Fruit fly (Drosophila melanogaster) whole organism, prepupa: ENCODE data around the gene CG13639.

Experiments
- CG10631 ChIP-seq: fragments of 200-800 bp; sonication (Bioruptor generic); optimal IDR thresholded peaks from 2 replicates; lab custom pipeline; 2016; ENCODE audit warnings: missing biosample characterization, missing genetic modification characterization
- CG10669 ChIP-seq: fragments of 200-800 bp; sonication (Bioruptor generic); optimal IDR thresholded peaks from 3 replicates; lab custom pipeline; 2018; ENCODE audit warnings: missing biosample characterization, mild to moderate bottlenecking, missing genetic modification characterization, moderate library complexity
- CG11902 ChIP-seq: fragments of 200-800 bp; sonication (Bioruptor generic); optimal IDR thresholded peaks from 3 replicates; lab custom pipeline; 2016; ENCODE audit warnings: missing biosample characterization, missing genetic modification characterization
- CG1621 ChIP-seq: fragments of 200-800 bp; sonication (Bioruptor generic); optimal IDR thresholded peaks from 3 replicates; lab custom pipeline; 2018; ENCODE audit warnings: missing biosample characterization, mild to moderate bottlenecking, missing genetic modification characterization
- CG3032 ChIP-seq: fragments of 200-800 bp; optimal IDR thresholded peaks from 2 replicates; lab custom pipeline; 2019; ENCODE audit warnings: missing biosample characterization, mild to moderate bottlenecking, missing genetic modification characterization, moderate library complexity
- CG32006 ChIP-seq: fragments of 200-800 bp; sonication (Bioruptor generic); optimal IDR thresholded peaks from 3 replicates; lab custom pipeline; 2017; ENCODE audit warnings: missing biosample characterization, mild to moderate bottlenecking, missing genetic modification characterization
- CG34406 ChIP-seq: fragments of 200-800 bp; sonication (Bioruptor generic); optimal IDR thresholded peaks from 3 replicates; lab custom pipeline; 2016; ENCODE audit warnings: missing biosample characterization, missing genetic modification characterization
- CG6163 ChIP-seq: fragments of 200-800 bp; sonication (Bioruptor generic); IDR thresholded peaks from 3 replicates; pipeline ENCODE4 v1.3.6; 2022; ENCODE audit warnings: missing biosample characterization, missing genetic modification characterization
- CG6276 ChIP-seq: fragments of 200-800 bp; sonication (Bioruptor generic); optimal IDR thresholded peaks from 2 replicates; lab custom pipeline; 2017; ENCODE audit warnings: missing biosample characterization, mild to moderate bottlenecking, missing genetic modification characterization
- CG6792 ChIP-seq: fragments of 200-800 bp; sonication (Bioruptor generic); optimal IDR thresholded peaks from 3 replicates; lab custom pipeline; 2016; ENCODE audit warnings: missing biosample characterization, missing genetic modification characterization
- CG7368 ChIP-seq: fragments of 200-800 bp; sonication (Bioruptor generic); optimal IDR thresholded peaks from 3 replicates; lab custom pipeline; 2016; ENCODE audit warnings: missing biosample characterization, missing genetic modification characterization
- CG8119 ChIP-seq: fragments of 200-800 bp; sonication (Bioruptor generic); IDR thresholded peaks from 3 replicates; pipeline ENCODE4 v1.3.6; 2022; ENCODE audit warnings: missing biosample characterization, missing genetic modification characterization
- CG8319 ChIP-seq: fragments of 200-800 bp; sonication (Bioruptor generic); optimal IDR thresholded peaks from 3 replicates; lab custom pipeline; 2016; ENCODE audit warnings: missing biosample characterization, missing genetic modification characterization
- CG8632 ChIP-seq: fragments of 200-800 bp; sonication (Bioruptor generic); optimal IDR thresholded peaks from 3 replicates; lab custom pipeline; 2016; ENCODE audit warnings: missing biosample characterization, missing genetic modification characterization
- CG9139 ChIP-seq: fragments of 200-800 bp; sonication (Bioruptor generic); optimal IDR thresholded peaks from 3 replicates; lab custom pipeline; 2017; ENCODE audit warnings: missing biosample characterization, mild to moderate bottlenecking, missing genetic modification characterization
- Eip78C ChIP-seq: fragments of 200-800 bp; sonication (Bioruptor generic); peaks from one replicate; lab custom pipeline; 2016; ENCODE audit warnings: missing biosample characterization, missing genetic modification characterization
- Eip93F ChIP-seq: fragments of 200-800 bp; sonication (Bioruptor generic); optimal IDR thresholded peaks from 2 replicates; lab custom pipeline; 2016; ENCODE audit warnings: missing biosample characterization, mild to moderate bottlenecking, missing genetic modification characterization
- Ets21C ChIP-seq: fragments of 200-800 bp; sonication (Bioruptor generic); optimal IDR thresholded peaks from 3 replicates; lab custom pipeline; 2016; ENCODE audit warnings: missing biosample characterization, missing genetic modification characterization
- Gug ChIP-seq: fragments of 200-800 bp; sonication (Bioruptor generic); IDR thresholded peaks from 2 replicates; pipeline ENCODE4 v1.3.6; 2022; ENCODE audit warnings: missing biosample characterization, missing genetic modification characterization
- Hr38 ChIP-seq: sonication (Bioruptor generic); optimal IDR thresholded peaks from 2 replicates; lab custom pipeline; 2016; ENCODE audit warnings: missing biosample characterization, missing genetic modification characterization
- Hr39 ChIP-seq: fragments of 200-800 bp; sonication (Bioruptor generic); optimal IDR thresholded peaks from 2 replicates; lab custom pipeline; 2016; ENCODE audit warnings: missing biosample characterization, missing genetic modification characterization
- Hr4 ChIP-seq: fragments of 200-800 bp; sonication (Bioruptor generic); optimal IDR thresholded peaks from 3 replicates; lab custom pipeline; 2016; ENCODE audit warnings: missing biosample characterization, missing genetic modification characterization
- Met ChIP-seq: fragments of 200-800 bp; sonication (Bioruptor generic); optimal IDR thresholded peaks from 3 replicates; lab custom pipeline; 2016; ENCODE audit warnings: missing biosample characterization, missing genetic modification characterization
- OdsH ChIP-seq: fragments of 200-800 bp; sonication (Bioruptor generic); optimal IDR thresholded peaks from 3 replicates; lab custom pipeline; 2016; ENCODE audit warnings: missing biosample characterization, missing genetic modification characterization
- Smox ChIP-seq: fragments of 200-800 bp; sonication (Bioruptor generic); optimal IDR thresholded peaks from 3 replicates; lab custom pipeline; 2016; ENCODE audit warnings: missing biosample characterization, missing genetic modification characterization
- Sox14 ChIP-seq: fragments of 200-800 bp; sonication (Bioruptor generic); optimal IDR thresholded peaks from 3 replicates; lab custom pipeline; 2016; ENCODE audit warnings: missing biosample characterization, missing genetic modification characterization
- Sox15 ChIP-seq: fragments of 200-800 bp; sonication (Bioruptor generic); optimal IDR thresholded peaks from 3 replicates; lab custom pipeline; 2016; ENCODE audit warnings: missing biosample characterization, missing genetic modification characterization
- achi ChIP-seq: fragments of 200-800 bp; sonication (Bioruptor generic); optimal IDR thresholded peaks from 3 replicates; lab custom pipeline; 2016; ENCODE audit warnings: missing biosample characterization, missing genetic modification characterization
- acj6 ChIP-seq: fragments of 200-800 bp; sonication (Bioruptor generic); optimal IDR thresholded peaks from 3 replicates; lab custom pipeline; 2016; ENCODE audit warnings: missing biosample characterization, missing genetic modification characterization
- dac ChIP-seq: fragments of 200-800 bp; sonication (Bioruptor generic); optimal IDR thresholded peaks from 2 replicates; lab custom pipeline; 2017; ENCODE audit warnings: missing biosample characterization, mild to moderate bottlenecking, missing genetic modification characterization
- eg ChIP-seq: fragments of 200-800 bp; sonication (Bioruptor generic); IDR thresholded peaks from 3 replicates; pipeline ENCODE4 v1.3.6; 2022; ENCODE audit warnings: missing biosample characterization, missing genetic modification characterization
- fd59A ChIP-seq: fragments of 200-800 bp; sonication (Bioruptor generic); optimal IDR thresholded peaks from 2 replicates; lab custom pipeline; 2017; ENCODE audit warnings: missing biosample characterization, mild to moderate bottlenecking, missing genetic modification characterization, missing genetic modification reagents
- fd85E ChIP-seq: fragments of 200-800 bp; sonication (Bioruptor generic); optimal IDR thresholded peaks from 3 replicates; lab custom pipeline; 2016; ENCODE audit warnings: missing biosample characterization, missing genetic modification characterization
- lz ChIP-seq: fragments of 200-800 bp; sonication (Bioruptor generic); optimal IDR thresholded peaks from 3 replicates; lab custom pipeline; 2016; ENCODE audit warnings: missing biosample characterization, missing genetic modification characterization
- salr ChIP-seq, 2 experiments: fragments of 200-800 bp; sonication (Bioruptor generic); optimal IDR thresholded peaks; 3 replicates each; lab custom pipeline; 2016 to 2018; ENCODE audit warnings: missing biosample characterization in 2 of 2, missing genetic modification characterization in 2 of 2, mild to moderate bottlenecking in 1 of 2
- spab ChIP-seq: fragments of 200-800 bp; sonication (Bioruptor generic); optimal IDR thresholded peaks from 2 replicates; lab custom pipeline; 2017; ENCODE audit warnings: missing biosample characterization, mild to moderate bottlenecking, missing genetic modification characterization, missing genetic modification reagents
- ss ChIP-seq, 2 experiments: fragments of 200-800 bp; sonication (Bioruptor generic); optimal IDR thresholded peaks; 2 replicates in 1 of 2; 3 replicates in 1 of 2; lab custom pipeline; 2017 to 2018; ENCODE audit warnings: mild to moderate bottlenecking in 2 of 2, missing biosample characterization in 2 of 2, missing genetic modification characterization in 2 of 2, moderate library complexity in 1 of 2
- svp ChIP-seq: fragments of 200-800 bp; sonication (Bioruptor generic); peaks from one replicate; lab custom pipeline; 2016; ENCODE audit warnings: missing biosample characterization, missing genetic modification characterization
- topi ChIP-seq: fragments of 200-800 bp; sonication (Bioruptor generic); optimal IDR thresholded peaks from 3 replicates; lab custom pipeline; 2016; ENCODE audit warnings: missing biosample characterization, missing genetic modification characterization

The CG13639 gene

dm6 chr3R:24833652-24834051 is 26.5 kb downstream of the CG13639 start, which contains the start of gene sosie:
Gene sosie (plus strand): TSS chr3R:24833952.
- TF ChIP-seq achi (no peak), ss (GFP tag; optimal IDR thresholded peaks at IDR 0.05; lab: Kevin White, UChicago) (no peak), CG3032 (tag; lab: Kevin White, UChicago) (no peak), fd59A (GFP tag; lab: Kevin White, UChicago) (no peak), CG34406 (GFP tag; lab: Kevin White, UChicago) (no peak), OdsH (GFP tag; lab: Kevin White, UChicago) (no peak), CG6276 (GFP tag; lab: Kevin White, UChicago) (no peak), spab (GFP tag; lab: Kevin White, UChicago) (no peak), salr (GFP tag; optimal IDR thresholded peaks at IDR 0.05; lab: Kevin White, UChicago) (no peak), topi (no peak), fd85E (no peak), Eip93F (GFP tag; lab: Kevin White, UChicago) (no peak), Sox15 (GFP tag; lab: Kevin White, UChicago) (no peak), CG8319 (no peak), Gug (GFP tag; lab: Robert Waterston, UW) (no peak), Hr39 (GFP tag; lab: Kevin White, UChicago) (no peak), CG6163 (no peak), svp (no peak), Met (no peak), CG1621 (tag; lab: Kevin White, UChicago) (no peak)

DNA sequence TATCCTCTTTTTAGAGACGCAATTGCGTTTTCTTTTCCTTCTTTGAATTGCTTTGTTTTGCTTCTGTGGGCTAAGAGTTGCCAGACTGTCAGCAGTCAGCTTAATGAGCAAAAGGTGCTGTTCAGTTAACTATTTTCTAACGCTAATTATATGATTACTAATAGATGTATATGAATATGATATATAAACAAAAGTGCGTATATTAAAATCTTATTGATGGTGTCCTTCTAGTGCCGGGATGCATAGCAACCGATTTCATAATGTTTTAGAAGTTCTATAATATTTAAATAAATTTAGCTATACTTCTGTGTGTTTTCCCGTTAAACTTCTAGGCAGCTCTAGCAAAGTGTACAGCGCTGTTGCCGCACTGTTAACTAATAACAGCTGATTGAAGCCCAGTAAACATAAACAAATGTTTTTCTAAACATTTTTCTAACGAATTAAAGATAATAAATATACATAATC is 30.2 kb downstream of the CG13639 start, which contains the start of the genes Kaz and CG43273:
Kaz (minus strand) TSS at position 73 of the 465 bp plus-strand sequence.
CG43273 (plus strand) TSS at position 415 of the 465 bp plus-strand sequence.
- TF ChIP-seq acj6 (GFP tag; lab: Kevin White, UChicago): peak; percentile 64
- TF ChIP-seq CG9139 (GFP tag; lab: Kevin White, UChicago): no peak
- no peak for TF ChIP-seq eg (GFP tag; lab: Robert Waterston, UW)
- TF ChIP-seq CG32006 (GFP tag; lab: Kevin White, UChicago): no peak
- TF ChIP-seq CG10669: no peak
- no peak for TF ChIP-seq fd85E
- TF ChIP-seq Hr4 (GFP tag; lab: Kevin White, UChicago): peak; percentile 67
- TF ChIP-seq CG6792: no peak
- no peak for TF ChIP-seq CG7368 (GFP tag; lab: Kevin White, UChicago)
- TF ChIP-seq lz (GFP tag; lab: Kevin White, UChicago): peak; percentile 60
- TF ChIP-seq CG8119 (GFP tag; lab: Robert Waterston, UW): no peak
- peak; percentile 19 for TF ChIP-seq CG11902 (GFP tag; lab: Kevin White, UChicago)
- TF ChIP-seq CG8632 (GFP tag; lab: Kevin White, UChicago): peak; percentile 4
- TF ChIP-seq topi: peak; percentile 30
- TF ChIP-seq Sox14 (GFP tag; lab: Kevin White, UChicago): peak; percentile 74
- no peak for TF ChIP-seq dac (GFP tag; lab: Kevin White, UChicago)
- TF ChIP-seq Hr39 (GFP tag; lab: Kevin White, UChicago): peak; percentile 26
- TF ChIP-seq CG34406 (GFP tag; lab: Kevin White, UChicago): peak; percentile 35
- TF ChIP-seq CG10631 (GFP tag; lab: Kevin White, UChicago): peak; percentile 66
- peak; percentile 68 for TF ChIP-seq svp
- peak; percentile 36 for TF ChIP-seq Ets21C (GFP tag; lab: Kevin White, UChicago)
- TF ChIP-seq Smox: peak; percentile 61
- no peak for TF ChIP-seq Hr38 (GFP tag; lab: Kevin White, UChicago)
- TF ChIP-seq Sox15 (GFP tag; lab: Kevin White, UChicago): peak; percentile 24
- TF ChIP-seq fd59A (GFP tag; lab: Kevin White, UChicago): peak; percentile 6
- peak; percentile 89 for TF ChIP-seq Eip78C (GFP tag; lab: Kevin White, UChicago)

- peak; percentile 57 for TF ChIP-seq svp
- no peak for TF ChIP-seq spab (GFP tag; lab: Kevin White, UChicago)
These were observed 31.9 kb downstream of the CG13639 start, which contains the start of gene RabX4 for dm6 chr3R:24828234-24828633. Gene RabX4 (minus strand): TSS chr3R:24828409.
